Worm (Caenorhabditis elegans) whole organism, L4/young adult: ENCODE results near the gene zyg-1.

Experiments used
- W03F9.2 ChIP-seq: fragments of 150-350 bp; optimal IDR thresholded peaks from 2 replicates; lab custom pipeline; 2014; ENCODE audit warnings: missing biosample characterization, missing genetic modification characterization
- dao-5 ChIP-seq: sonication (generic microtip); optimal IDR thresholded peaks from 2 replicates; lab custom pipeline; 2016; ENCODE audit warnings: missing genotype, missing genetic modification characterization, moderate library complexity, missing compliant biosample characterization
- him-1 ChIP-seq: sonication (generic microtip); optimal IDR thresholded peaks from 2 replicates; lab custom pipeline; 2016; ENCODE audit warnings: missing genotype, missing genetic modification reagents, missing genetic modification characterization, missing compliant biosample characterization

ce11 chrII:5691216-5691771 is 41.7 kb downstream of the zyg-1 start, which contains the start of the genes ndub-5 and eif-2D:
- TF ChIP-seq dao-5 (tag; lab: Kevin White, UChicago) (no peak), him-1 (tag; lab: Kevin White, UChicago) (no peak), W03F9.2 (tag; lab: Kevin White, UChicago) (no peak)
